Fruit fly (Drosophila melanogaster) whole organism, pupa: ENCODE measurements around the gene cd.

Source experiments
- CG12605 ChIP-seq: fragments of 200-800 bp; sonication (Bioruptor generic); IDR thresholded peaks from 2 replicates; pipeline ENCODE4 v1.3.6; 2022; ENCODE audit warnings: missing biosample characterization, missing genetic modification characterization
- CG13204 ChIP-seq: fragments of 200-800 bp; sonication (Bioruptor generic); optimal IDR thresholded peaks from 2 replicates; lab custom pipeline; 2018; ENCODE audit warnings: missing biosample characterization, mild to moderate bottlenecking, missing genetic modification characterization, moderate library complexity
- CG32121 ChIP-seq: fragments of 200-800 bp; sonication (Bioruptor generic); IDR thresholded peaks from 2 replicates; pipeline ENCODE4 v1.3.6; 2022; ENCODE audit warnings: missing biosample characterization, missing genetic modification characterization
- CG8301 ChIP-seq: fragments of 200-800 bp; sonication (Bioruptor generic); optimal IDR thresholded peaks from 2 replicates; lab custom pipeline; 2018; ENCODE audit warnings: missing biosample characterization, mild to moderate bottlenecking, missing genetic modification characterization
- D1 ChIP-seq: fragments of 200-800 bp; sonication (Bioruptor generic); optimal IDR thresholded peaks from 2 replicates; lab custom pipeline; 2018; ENCODE audit warnings: missing biosample characterization, mild to moderate bottlenecking, missing genetic modification characterization, moderate library complexity
- EcR ChIP-seq: fragments of 200-800 bp; sonication (Bioruptor generic); optimal IDR thresholded peaks from 3 replicates; lab custom pipeline; 2019; ENCODE audit warnings: missing biosample characterization, missing genetic modification characterization, mild to moderate bottlenecking, moderate library complexity, missing genetic modification reagents
- Ets98B ChIP-seq: fragments of 200-800 bp; sonication (Bioruptor generic); IDR thresholded peaks from 2 replicates; pipeline ENCODE4 v1.3.6; 2022; ENCODE audit warnings: missing biosample characterization, missing genetic modification characterization
- Snoo ChIP-seq: fragments of 200-800 bp; sonication (Bioruptor generic); optimal IDR thresholded peaks from 3 replicates; lab custom pipeline; 2017; ENCODE audit warnings: missing biosample characterization, mild to moderate bottlenecking, missing genetic modification characterization, inconsistent platforms
- gl ChIP-seq: fragments of 200-800 bp; sonication (Bioruptor generic); optimal IDR thresholded peaks from 2 replicates; lab custom pipeline; 2018; ENCODE audit warnings: missing biosample characterization, mild to moderate bottlenecking, missing genetic modification characterization

DNA sequence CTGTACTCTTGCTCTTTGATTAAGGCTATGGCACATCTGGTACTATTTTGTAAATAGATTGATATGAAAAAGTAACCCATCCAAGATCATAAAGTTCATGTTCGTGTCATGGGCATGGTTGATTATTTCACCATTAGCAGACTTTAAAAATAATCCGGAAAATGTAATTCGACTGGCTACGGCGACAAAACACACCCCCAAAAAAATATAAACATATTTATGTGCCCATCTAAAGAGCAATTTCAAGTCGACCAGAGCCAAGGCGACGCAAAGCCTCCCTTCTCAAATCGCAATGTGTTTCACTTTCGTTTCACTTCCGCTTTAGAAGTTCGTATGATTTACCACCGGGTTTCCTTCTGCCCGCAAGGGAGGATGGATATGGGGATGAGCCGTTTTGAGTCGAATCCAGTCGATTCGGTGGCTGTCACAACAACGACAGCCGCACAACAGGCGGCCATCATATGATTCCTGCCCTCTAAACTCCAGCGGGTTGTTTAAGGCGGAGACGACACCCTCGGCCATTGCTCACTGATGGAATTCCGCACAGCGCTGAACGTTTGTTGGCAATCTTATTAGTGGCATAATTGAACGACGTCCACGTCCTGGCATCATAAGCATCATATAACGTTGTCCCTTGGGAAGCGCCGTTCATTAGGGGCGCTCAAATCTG lies 24.3 kb downstream of the cd start:
- no peak for TF ChIP-seq CG8301 (tag; lab: Kevin White, UChicago)
- TF ChIP-seq Ets98B (GFP tag; lab: Robert Waterston, UW), result no peak
- TF ChIP-seq gl, result no peak
- no peak for TF ChIP-seq CG32121
- TF ChIP-seq EcR (GFP tag; lab: Kevin White, UChicago), result no peak
- TF ChIP-seq Snoo (tag; lab: Kevin White, UChicago), result no peak
- TF ChIP-seq CG12605 (GFP tag; lab: Robert Waterston, UW), result no peak
- TF ChIP-seq D1, result no peak
- TF ChIP-seq CG13204 (GFP tag; lab: Kevin White, UChicago), result no peak
